Worm (Caenorhabditis elegans) whole organism, L4 larva: ENCODE results near the gene Y46H3D.1.

Source experiments
- D1046.2 ChIP-seq: fragments of 200-800 bp; sonication (Bioruptor generic); IDR thresholded peaks from 2 replicates; pipeline ENCODE4 v1.3.6; 2022; ENCODE audit warnings: missing genetic modification characterization, missing compliant biosample characterization
- F37D6.2 ChIP-seq: sonication (generic microtip); optimal IDR thresholded peaks from 2 replicates; lab custom pipeline; 2016; ENCODE audit warnings: mild to moderate bottlenecking, missing genetic modification characterization, missing compliant biosample characterization
- F44E2.7 ChIP-seq: fragments of 200-800 bp; sonication (Bioruptor generic); IDR thresholded peaks from 2 replicates; pipeline ENCODE4 v2.1.2; 2022; ENCODE audit warnings: missing genetic modification characterization, missing compliant biosample characterization
- Y5F2A.4 ChIP-seq: fragments of 200-800 bp; sonication (Bioruptor generic); optimal IDR thresholded peaks from 2 replicates; lab custom pipeline; 2018; ENCODE audit warnings: mild to moderate bottlenecking, missing genetic modification characterization, missing compliant biosample characterization
- ZK337.2 ChIP-seq: fragments of 200-800 bp; sonication (Bioruptor generic); IDR thresholded peaks from 2 replicates; pipeline ENCODE4 v1.3.6; 2022; ENCODE audit warnings: missing genetic modification reagents, missing genetic modification characterization, missing compliant biosample characterization
- ceh-28 ChIP-seq: fragments of 150-350 bp; optimal IDR thresholded peaks from 2 replicates; lab custom pipeline; 2014; ENCODE audit warnings: missing biosample characterization, missing genetic modification reagents, missing genetic modification characterization
- ceh-44 ChIP-seq: fragments of 200-800 bp; sonication (Bioruptor generic); IDR thresholded peaks from 2 replicates; pipeline ENCODE4 v1.3.6; 2022; ENCODE audit warnings: missing genetic modification reagents, missing genetic modification characterization, missing compliant biosample characterization
- ceh-62 ChIP-seq: sonication (generic microtip); optimal IDR thresholded peaks from 2 replicates; lab custom pipeline; 2017; ENCODE audit warnings: missing biosample characterization, missing genetic modification characterization
- ces-1 ChIP-seq: fragments of 150-350 bp; sonication (generic microtip); optimal IDR thresholded peaks from 4 replicates; lab custom pipeline; 2014; ENCODE audit warnings: missing biosample characterization, missing genetic modification reagents, missing genetic modification characterization
- ctbp-1 ChIP-seq: fragments of 200-800 bp; sonication (Bioruptor generic); IDR thresholded peaks from 2 replicates; pipeline ENCODE4 v1.3.6; 2022; ENCODE audit warnings: missing genetic modification reagents, missing genetic modification characterization, missing compliant biosample characterization
- daf-12 ChIP-seq: fragments of 150-350 bp; optimal IDR thresholded peaks from 2 replicates; lab custom pipeline; 2014; ENCODE audit warnings: missing biosample characterization, missing genetic modification reagents, missing genetic modification characterization
- daf-16 ChIP-seq, 3 experiments: sonication (generic microtip); optimal IDR thresholded peaks; 2 replicates each; lab custom pipeline; 2016 to 2017; ENCODE audit warnings: missing genetic modification characterization in 3 of 3, missing genetic modification reagents in 3 of 3, mild to moderate bottlenecking in 2 of 3, missing compliant biosample characterization in 2 of 3, missing biosample characterization in 1 of 3, moderate library complexity in 1 of 3
- dmd-9 ChIP-seq: fragments of 200-800 bp; sonication (Bioruptor generic); IDR thresholded peaks from 2 replicates; pipeline ENCODE4 v1.3.6; 2022; ENCODE audit warnings: missing genetic modification reagents, missing genetic modification characterization, missing compliant biosample characterization
- duxl-1 ChIP-seq: sonication (generic microtip); optimal IDR thresholded peaks from 2 replicates; lab custom pipeline; 2016; ENCODE audit warnings: mild to moderate bottlenecking, missing genetic modification characterization, moderate library complexity, missing compliant biosample characterization; ENCODE audit not compliant: poor library complexity
- gei-8 ChIP-seq: fragments of 200-800 bp; sonication (Bioruptor generic); optimal IDR thresholded peaks from 2 replicates; lab custom pipeline; 2018; ENCODE audit warnings: mild to moderate bottlenecking, missing genetic modification characterization, missing compliant biosample characterization
- hlh-11 ChIP-seq: fragments of 200-800 bp; sonication (Bioruptor generic); optimal IDR thresholded peaks from 2 replicates; lab custom pipeline; 2018; ENCODE audit warnings: mild to moderate bottlenecking, missing genetic modification characterization, missing compliant biosample characterization
- lin-13 ChIP-seq: fragments of 150-350 bp; optimal IDR thresholded peaks from 2 replicates; lab custom pipeline; 2014; ENCODE audit warnings: missing biosample characterization, missing genetic modification reagents, missing genetic modification characterization
- lir-3 ChIP-seq: sonication (generic microtip); optimal IDR thresholded peaks from 2 replicates; lab custom pipeline; 2016; ENCODE audit warnings: mild to moderate bottlenecking, missing genetic modification characterization, missing compliant biosample characterization
- madf-5 ChIP-seq, 2 experiments: fragments of 200-800 bp; sonication (Bioruptor generic); IDR thresholded peaks; 2 replicates each; pipeline ENCODE4 v1.3.6; 2022; ENCODE audit warnings: missing compliant biosample characterization in 2 of 2, missing genetic modification characterization in 2 of 2
- madf-9 ChIP-seq: fragments of 200-800 bp; sonication (Bioruptor generic); conservative IDR thresholded peaks from 2 replicates; pipeline ENCODE4 v1.3.6; 2022; ENCODE audit warnings: missing genetic modification reagents, missing genetic modification characterization, missing compliant biosample characterization
- mxl-2 ChIP-seq: fragments of 200-800 bp; sonication (Bioruptor generic); conservative IDR thresholded peaks from 2 replicates; pipeline ENCODE4 v1.3.6; 2022; ENCODE audit warnings: missing genetic modification reagents, missing genetic modification characterization, missing compliant biosample characterization
- nhr-10 ChIP-seq: fragments of 150-350 bp; optimal IDR thresholded peaks from 2 replicates; lab custom pipeline; 2014; ENCODE audit warnings: missing biosample characterization, missing genetic modification characterization
- nhr-102 ChIP-seq: sonication (generic microtip); optimal IDR thresholded peaks from 2 replicates; lab custom pipeline; 2016; ENCODE audit warnings: mild to moderate bottlenecking, missing genetic modification characterization, moderate library complexity, missing compliant biosample characterization
- nhr-237 ChIP-seq: sonication (generic microtip); optimal IDR thresholded peaks from 2 replicates; lab custom pipeline; 2017; ENCODE audit warnings: missing biosample characterization, missing genetic modification characterization
- nhr-42 ChIP-seq: fragments of 200-800 bp; sonication (Bioruptor generic); IDR thresholded peaks from 2 replicates; pipeline ENCODE4 v1.3.6; 2022; ENCODE audit warnings: missing genetic modification characterization, missing compliant biosample characterization
- nhr-76 ChIP-seq: fragments of 150-350 bp; optimal IDR thresholded peaks from 2 replicates; lab custom pipeline; 2014; ENCODE audit warnings: missing biosample characterization, missing genetic modification characterization
- nhr-77 ChIP-seq: fragments of 150-350 bp; optimal IDR thresholded peaks from 2 replicates; lab custom pipeline; 2014; ENCODE audit warnings: missing biosample characterization, missing genetic modification characterization
- pha-4 ChIP-seq, 2 experiments: fragments of 150-350 bp in 1 of 2; fragments of 200-800 bp in 1 of 2; sonication (Bioruptor generic) in 1 of 2; IDR thresholded peaks in 1 of 2; optimal IDR thresholded peaks in 1 of 2; 2 replicates each; pipeline versions ENCODE4 v1.3.6 to Lab custom; 2014 to 2022; ENCODE audit warnings: missing genetic modification characterization in 2 of 2, missing genetic modification reagents in 2 of 2, missing biosample characterization in 1 of 2, missing compliant biosample characterization in 1 of 2
- snpc-4 ChIP-seq: fragments of 150-350 bp; optimal IDR thresholded peaks from 2 replicates; lab custom pipeline; 2014; ENCODE audit warnings: missing biosample characterization, missing genetic modification characterization
- spr-1 ChIP-seq: sonication (generic microtip); optimal IDR thresholded peaks from 2 replicates; lab custom pipeline; 2016; ENCODE audit warnings: mild to moderate bottlenecking, missing genetic modification characterization, missing compliant biosample characterization
- tra-1 ChIP-seq: fragments of 200-800 bp; sonication (Bioruptor generic); IDR thresholded peaks from 2 replicates; pipeline ENCODE4 v1.3.6; 2022; ENCODE audit warnings: missing genetic modification reagents, missing genetic modification characterization, missing compliant biosample characterization
- unc-130 ChIP-seq: sonication (generic microtip); optimal IDR thresholded peaks from 2 replicates; lab custom pipeline; 2016; ENCODE audit warnings: missing genetic modification reagents, missing genetic modification characterization, missing compliant biosample characterization
- unc-62 ChIP-seq, 3 experiments: fragments of 150-350 bp in 1 of 3; sonication (generic microtip); optimal IDR thresholded peaks in 2 of 3; peaks in 1 of 3; 1 replicate in 1 of 3; 2 replicates in 2 of 3; lab custom pipeline; 2014 to 2017; ENCODE audit warnings: missing biosample characterization in 3 of 3, missing genetic modification characterization in 3 of 3, missing genetic modification reagents in 3 of 3, missing genotype in 1 of 3
- zag-1 ChIP-seq: fragments of 150-350 bp; optimal IDR thresholded peaks from 2 replicates; lab custom pipeline; 2014; ENCODE audit warnings: missing biosample characterization, missing genetic modification characterization
- zfp-2 ChIP-seq: sonication (generic microtip); optimal IDR thresholded peaks from 2 replicates; lab custom pipeline; 2016; ENCODE audit warnings: mild to moderate bottlenecking, missing genetic modification characterization, missing compliant biosample characterization
- zfp-3 ChIP-seq: fragments of 200-800 bp; sonication (Bioruptor generic); conservative IDR thresholded peaks from 2 replicates; pipeline ENCODE4 v1.3.6; 2022; ENCODE audit warnings: missing genetic modification reagents, missing genetic modification characterization, missing compliant biosample characterization
- zip-11 ChIP-seq: fragments of 200-800 bp; sonication (Bioruptor generic); IDR thresholded peaks from 2 replicates; pipeline ENCODE4 v1.3.6; 2022; ENCODE audit warnings: missing genetic modification characterization, missing compliant biosample characterization

Y46H3D.1 gene

DNA sequence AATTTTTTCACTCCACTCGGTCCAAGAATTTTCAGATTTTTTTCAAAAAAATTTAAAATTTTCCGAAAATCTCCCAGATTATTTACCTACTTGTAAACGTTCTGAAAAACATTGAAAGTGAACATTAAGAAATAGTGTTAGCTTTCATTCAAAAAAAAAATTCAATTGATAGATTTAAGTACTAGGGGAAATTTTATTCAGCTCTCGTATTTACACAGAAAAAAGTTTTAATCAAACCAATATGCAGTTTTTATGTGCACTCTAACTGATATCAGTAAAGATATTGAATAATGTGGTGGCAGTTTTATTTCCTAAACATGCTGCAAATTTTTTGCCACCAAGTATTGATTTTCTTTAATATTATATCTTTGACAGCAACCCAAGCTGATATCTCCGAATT is 25.9 kb downstream of the Y46H3D.1 start, which contains the start of gene irld-42:
TSS of gene irld-42 (plus strand) at position 301 of the 400 bp plus-strand sequence.
- TF ChIP-seq zfp-3 (GFP tag; lab: Robert Waterston, UW) (no peak), ctbp-1 (GFP tag; lab: Robert Waterston, UW) (no peak)

DNA sequence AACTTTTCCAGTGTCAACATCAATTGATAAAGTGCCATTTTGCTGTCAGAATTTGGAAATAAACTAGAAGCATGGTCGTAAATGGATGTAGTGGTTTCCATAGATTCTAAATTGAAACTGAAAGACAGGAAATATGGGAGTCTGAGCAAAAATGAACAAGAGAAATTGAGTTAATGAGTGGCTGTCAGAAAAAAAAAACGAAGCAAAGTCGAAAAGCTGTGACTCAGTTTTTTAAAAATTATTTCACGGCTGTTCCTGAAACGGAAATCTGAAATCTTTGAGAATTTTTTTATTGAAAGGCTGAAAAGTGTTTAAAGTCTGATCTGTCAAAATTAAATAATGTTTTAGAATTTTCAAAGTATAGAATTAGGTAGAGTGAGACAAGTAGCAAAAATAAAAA is 35.9 kb downstream of the Y46H3D.1 start, which contains the start of gene srw-98:
TSS of gene srw-98 (minus strand) at position 101 of the 400 bp plus-strand sequence.
- TF ChIP-seq unc-62 (GFP tag; optimal IDR thresholded peaks at IDR 0.05 in 1 of 2; lab: Kevin White, UChicago), result no peak
- no peak for TF ChIP-seq unc-62 (tag; optimal IDR thresholded peaks at IDR 0.05; lab: Kevin White, UChicago)
- TF ChIP-seq nhr-76, result no peak
- TF ChIP-seq D1046.2 (GFP tag; lab: Robert Waterston, UW), result no peak
- no peak for TF ChIP-seq madf-9 (GFP tag; lab: Robert Waterston, UW)
- TF ChIP-seq lin-13 (GFP tag; lab: Kevin White, UChicago), result no peak

DNA sequence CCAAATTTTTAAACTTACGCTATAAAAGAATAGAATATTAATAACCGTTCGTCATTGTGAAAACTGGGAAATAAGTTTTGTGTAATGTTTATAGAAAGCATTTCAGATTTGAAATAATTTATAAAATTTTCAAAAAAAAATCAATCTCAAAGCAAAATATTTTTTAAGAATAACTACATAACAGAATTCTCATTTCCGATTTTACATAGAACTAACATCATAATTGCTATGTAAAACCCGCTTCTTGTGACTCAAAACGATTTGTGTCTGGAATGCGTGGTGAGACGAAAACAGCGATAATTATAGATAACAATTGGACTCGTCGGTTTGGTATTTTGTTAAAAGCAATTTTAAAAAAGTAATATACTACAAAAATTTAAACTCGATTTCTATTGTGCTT is 38.5 kb downstream of the Y46H3D.1 start, which contains the start of gene srw-91:
TSS of gene srw-91 (minus strand) at position 101 of the 400 bp plus-strand sequence.
- no peak for TF ChIP-seq zag-1 (tag; lab: Kevin White, UChicago)
- TF ChIP-seq unc-130, result no peak
- TF ChIP-seq mxl-2 (GFP tag; lab: Robert Waterston, UW), result no peak
- no peak for TF ChIP-seq Y5F2A.4 (GFP tag; lab: Kevin White, UChicago)
- no peak for TF ChIP-seq ces-1 (GFP tag; lab: Kevin White, UChicago)
- TF ChIP-seq nhr-42 (GFP tag; lab: Robert Waterston, UW), result no peak
- no peak for TF ChIP-seq gei-8
- TF ChIP-seq unc-62 (GFP tag; optimal IDR thresholded peaks at IDR 0.05 in 1 of 2; lab: Kevin White, UChicago), result no peak
- no peak for TF ChIP-seq unc-62 (tag; optimal IDR thresholded peaks at IDR 0.05; lab: Kevin White, UChicago)
- TF ChIP-seq nhr-77 (tag; lab: Kevin White, UChicago), result no peak
- no peak for TF ChIP-seq zfp-2

DNA sequence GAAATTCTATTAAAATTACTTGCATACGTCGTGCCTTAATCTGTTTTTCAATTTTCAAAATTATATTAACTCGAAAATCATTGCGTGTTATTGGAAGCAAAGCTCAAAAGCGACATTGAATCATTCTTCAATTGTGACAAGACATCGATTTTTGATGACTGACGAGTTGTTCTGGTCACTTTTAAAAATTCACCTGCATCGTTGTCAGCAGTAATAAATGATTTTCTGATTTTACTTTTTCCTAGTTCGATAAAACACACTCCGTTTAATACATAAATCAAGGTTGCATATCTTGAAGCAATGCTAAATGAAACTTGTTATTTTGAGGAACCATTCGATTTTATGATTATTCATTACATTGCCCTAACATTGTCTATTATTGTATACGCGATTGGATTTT is 40.0 kb downstream of the Y46H3D.1 start, which contains the start of gene srh-3:
TSS of gene srh-3 (plus strand) at position 301 of the 400 bp plus-strand sequence.
- no peak for TF ChIP-seq dmd-9
- no peak for TF ChIP-seq daf-16 (GFP tag; optimal IDR thresholded peaks at IDR 0.05; lab: Kevin White, UChicago)
- TF ChIP-seq daf-16 (tag; optimal IDR thresholded peaks at IDR 0.05; lab: Kevin White, UChicago), result no peak
- TF ChIP-seq ceh-28 (tag; lab: Kevin White, UChicago), result no peak
- TF ChIP-seq ZK337.2, result no peak
- TF ChIP-seq snpc-4 (tag; lab: Kevin White, UChicago), result no peak
- no peak for TF ChIP-seq nhr-102 (tag; lab: Kevin White, UChicago)
- TF ChIP-seq nhr-237, result no peak
- no peak for TF ChIP-seq F37D6.2 (tag; lab: Kevin White, UChicago)
- no peak for TF ChIP-seq lin-13 (GFP tag; lab: Kevin White, UChicago)
- no peak for TF ChIP-seq nhr-10 (tag; lab: Kevin White, UChicago)
- no peak for TF ChIP-seq hlh-11
- no peak for TF ChIP-seq zip-11 (GFP tag; lab: Robert Waterston, UW)
- no peak for TF ChIP-seq pha-4 (GFP tag; IDR thresholded peaks at IDR 0.05; lab: Robert Waterston, UW)
- no peak for TF ChIP-seq pha-4 (tag; optimal IDR thresholded peaks at IDR 0.05; lab: Kevin White, UChicago)
- no peak for TF ChIP-seq ceh-62 (tag; lab: Kevin White, UChicago)
- TF ChIP-seq, all 104 proteins: peak for 0

DNA sequence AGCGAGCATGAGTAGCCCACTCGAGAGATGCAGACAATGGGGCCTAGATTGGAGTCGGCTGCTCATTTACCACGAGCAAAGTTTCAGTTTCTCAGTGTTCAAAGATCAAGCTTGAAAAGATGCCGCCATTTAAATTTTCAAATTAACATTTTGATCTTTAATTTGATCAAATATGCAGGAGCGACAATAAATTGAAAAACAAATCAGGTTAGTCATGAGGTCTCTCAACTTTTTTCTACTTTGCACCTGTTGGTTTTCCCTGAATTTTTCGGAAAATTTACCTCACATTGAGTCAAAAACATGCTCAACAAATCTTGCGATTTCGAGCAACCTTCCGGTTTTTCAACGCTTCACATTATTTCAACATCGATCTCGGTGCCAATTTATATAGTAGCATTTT is 43.0 kb downstream of the Y46H3D.1 start, which contains the start of gene srh-5:
TSS of gene srh-5 (plus strand) at position 301 of the 400 bp plus-strand sequence.
- no peak for TF ChIP-seq dmd-9
- TF ChIP-seq F44E2.7 (GFP tag; lab: Robert Waterston, UW), result no peak
- TF ChIP-seq duxl-1 (tag; lab: Kevin White, UChicago), result no peak
- TF ChIP-seq D1046.2 (GFP tag; lab: Robert Waterston, UW), result no peak
- TF ChIP-seq nhr-102 (tag; lab: Kevin White, UChicago), result no peak
- TF ChIP-seq spr-1 (tag; lab: Kevin White, UChicago), result no peak
- TF ChIP-seq tra-1, result no peak
- TF ChIP-seq nhr-10 (tag; lab: Kevin White, UChicago), result no peak
- TF ChIP-seq nhr-77 (tag; lab: Kevin White, UChicago), result no peak
- no peak for TF ChIP-seq daf-12 (tag; lab: Kevin White, UChicago)
- TF ChIP-seq ceh-44, result no peak
- TF ChIP-seq unc-130, result no peak
- TF ChIP-seq lir-3 (tag; lab: Kevin White, UChicago), result no peak
- no peak for TF ChIP-seq madf-5 (GFP tag; IDR thresholded peaks at IDR 0.05; lab: Robert Waterston, UW)
